Fruit fly (Drosophila melanogaster) whole organism, adult: ENCODE measurements around the gene CG3407.

ENCODE experiments used
- CG7045 ChIP-seq: fragments of 200-800 bp; sonication (Bioruptor generic); optimal IDR thresholded peaks from 2 replicates; lab custom pipeline; 2017; ENCODE audit warnings: missing biosample characterization, mild to moderate bottlenecking, missing genetic modification characterization
- CG7101 ChIP-seq: fragments of 200-800 bp; sonication (Bioruptor generic); optimal IDR thresholded peaks from 2 replicates; lab custom pipeline; 2018; ENCODE audit warnings: missing biosample characterization, mild to moderate bottlenecking, missing genetic modification characterization, moderate library complexity
- Hr96 ChIP-seq: fragments of 200-800 bp; sonication (Bioruptor generic); optimal IDR thresholded peaks from 2 replicates; lab custom pipeline; 2016; ENCODE audit warnings: missing biosample characterization, missing genetic modification characterization
- Mnt ChIP-seq: fragments of 200-800 bp; sonication (Bioruptor generic); optimal IDR thresholded peaks from 2 replicates; lab custom pipeline; 2016; ENCODE audit warnings: missing biosample characterization, mild to moderate bottlenecking, missing genetic modification characterization
- bab1 ChIP-seq: fragments of 200-800 bp; sonication (Bioruptor generic); optimal IDR thresholded peaks from 3 replicates; lab custom pipeline; 2019; ENCODE audit warnings: missing biosample characterization, mild to moderate bottlenecking, missing genetic modification characterization, moderate library complexity
- kay ChIP-seq: fragments of 200-800 bp; sonication (Bioruptor generic); peaks from one replicate; lab custom pipeline; 2016; ENCODE audit warnings: missing biosample characterization, missing genetic modification characterization, borderline replicate concordance
- ovo ChIP-seq: fragments of 200-800 bp; sonication (Bioruptor generic); optimal IDR thresholded peaks from 2 replicates; lab custom pipeline; 2016; ENCODE audit warnings: missing biosample characterization, missing genetic modification characterization
- toe ChIP-seq: fragments of 200-800 bp; sonication (Bioruptor generic); optimal IDR thresholded peaks from 2 replicates; lab custom pipeline; 2016; ENCODE audit warnings: missing biosample characterization, missing genetic modification characterization

DNA sequence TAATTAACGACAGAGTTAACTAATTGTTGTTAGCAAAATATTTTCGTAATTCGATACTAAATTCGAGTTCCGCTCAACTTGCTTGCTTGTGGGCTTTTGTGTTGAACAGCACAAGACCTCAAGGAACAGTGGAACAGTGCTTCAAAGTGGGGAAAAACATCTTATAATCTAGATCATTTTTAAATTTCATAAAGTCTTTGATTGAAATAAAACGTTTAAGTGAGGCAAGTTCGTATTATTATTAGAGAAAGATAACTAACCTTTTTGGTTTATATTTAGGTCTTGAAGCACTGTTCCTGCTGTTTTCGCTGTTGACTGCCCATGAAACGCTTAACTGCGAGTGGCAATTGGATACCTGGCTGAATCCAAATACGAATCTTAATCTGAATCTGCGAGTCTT, 30.9 kb upstream of the CG3407 start:
- TF ChIP-seq toe (GFP tag; lab: Kevin White, UChicago) (no peak), ovo (no peak), CG7045 (no peak), CG7101 (no peak), bab1 (GFP tag; lab: Kevin White, UChicago) (no peak), Hr96 (GFP tag; lab: Kevin White, UChicago) (no peak), kay (GFP tag; lab: Kevin White, UChicago) (no peak), Mnt (no peak)
